Worm (Caenorhabditis elegans): ENCODE data around the gene C30G12.4.

Gene C30G12.4

DNA sequence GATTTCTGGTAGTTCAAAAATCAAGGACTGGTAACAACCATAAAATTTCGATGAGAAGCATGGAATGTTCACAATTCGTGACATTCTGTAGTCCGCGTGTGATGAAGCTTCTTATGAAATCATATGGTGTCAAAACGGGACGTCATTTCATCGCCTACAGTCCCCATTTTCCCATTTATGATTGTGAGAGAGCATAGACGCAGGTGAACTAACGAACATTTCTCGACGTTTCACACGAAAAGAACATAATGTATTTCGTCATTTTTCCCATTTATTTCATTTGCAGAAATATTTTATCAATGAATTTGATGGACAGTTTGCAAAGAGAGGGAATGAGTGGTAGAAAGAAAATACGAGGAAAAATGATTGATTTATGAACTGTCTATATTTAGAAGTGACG is 25.2 kb downstream of the C30G12.4 start:
- no peak for TF ChIP-seq efl-1 (optimal IDR thresholded peaks at IDR 0.05)
- peak in 1 of 2 experiments; percentile 59 for TF ChIP-seq efl-1 (GFP tag; optimal IDR thresholded peaks at IDR 0.05 in 1 of 2)
- TF ChIP-seq hpl-2 (GFP tag; optimal IDR thresholded peaks at IDR 0.05) = no peak
- TF ChIP-seq swsn-7 (tag; optimal IDR thresholded peaks at IDR 0.05) = no peak
- no peak for TF ChIP-seq nhr-20 (tag; optimal IDR thresholded peaks at IDR 0.05)
- no peak for TF ChIP-seq snu-23 (GFP tag; optimal IDR thresholded peaks at IDR 0.05)
- TF ChIP-seq grh-1 (GFP tag; IDR thresholded peaks at IDR 0.05) = no peak
- no peak for TF ChIP-seq xbp-1 (tag; optimal IDR thresholded peaks at IDR 0.05)

- TF ChIP-seq ceh-90 (tag; optimal IDR thresholded peaks at IDR 0.05) (no peak), ceh-8 (GFP tag; optimal IDR thresholded peaks at IDR 0.05) (no peak), irx-1 (tag; optimal IDR thresholded peaks at IDR 0.05) (no peak), ceh-82 (tag; optimal IDR thresholded peaks at IDR 0.05) (no peak), F16B12.6 (tag; optimal IDR thresholded peaks at IDR 0.05) (no peak), nhr-90 (tag; optimal IDR thresholded peaks at IDR 0.05; ENCODE audit: poor library complexity) (peak; percentile 47), pqm-1 (tag; optimal IDR thresholded peaks at IDR 0.05) (no peak), nhr-20 (tag; optimal IDR thresholded peaks at IDR 0.05) (peak; percentile 68), nhr-84 (tag; optimal IDR thresholded peaks at IDR 0.05) (no peak), lin-35 (GFP tag; optimal IDR thresholded peaks at IDR 0.05) (peak in 1 of 2 experiments; percentile 57), ceh-63 (GFP tag; optimal IDR thresholded peaks at IDR 0.05) (no peak), nhr-19 (GFP tag; conservative IDR thresholded peaks at IDR 0.05) (peak; percentile 47), efl-1 (optimal IDR thresholded peaks at IDR 0.05) (no peak), efl-1 (GFP tag; optimal IDR thresholded peaks at IDR 0.05 in 1 of 2) (peak in 1 of 2 experiments; percentile 82), mef-2 (tag; optimal IDR thresholded peaks at IDR 0.05) (no peak), nhr-76 (tag; optimal IDR thresholded peaks at IDR 0.05) (no peak), aly-2 (tag; optimal IDR thresholded peaks at IDR 0.05) (no peak), nhr-77 (tag; optimal IDR thresholded peaks at IDR 0.05) (no peak), egl-27 (tag; optimal IDR thresholded peaks at IDR 0.05) (no peak), hlh-17 (GFP tag; optimal IDR thresholded peaks at IDR 0.05; ENCODE audit: borderline replicate concordance) (no peak), fkh-8 (tag; optimal IDR thresholded peaks at IDR 0.05) (no peak), lin-39 (tag; optimal IDR thresholded peaks at IDR 0.05) (no peak), ces-1 (GFP tag; optimal IDR thresholded peaks at IDR 0.05) (no peak), sptf-1 (tag; optimal IDR thresholded peaks at IDR 0.05) (no peak), hlh-4 (tag; optimal IDR thresholded peaks at IDR 0.05) (no peak), grh-1 (GFP tag; IDR thresholded peaks at IDR 0.05) (no peak), lin-14 (GFP tag; optimal IDR thresholded peaks at IDR 0.05) (peak; percentile 59), unc-130 (tag; optimal IDR thresholded peaks at IDR 0.05) (no peak), lir-3 (tag; optimal IDR thresholded peaks at IDR 0.05; ENCODE audit: poor library complexity) (no peak), pag-3 (tag; optimal IDR thresholded peaks at IDR 0.05; ENCODE audit: borderline replicate concordance, insufficient read depth) (no peak), zag-1 (tag; optimal IDR thresholded peaks at IDR 0.05) (no peak), nhr-71 (tag; optimal IDR thresholded peaks at IDR 0.05) (no peak), nhr-85 (tag) (peak; percentile 77), sup-37 (GFP tag; optimal IDR thresholded peaks at IDR 0.05) (no peak), unc-30 (tag; optimal IDR thresholded peaks at IDR 0.05) (no peak), sox-4 (tag; optimal IDR thresholded peaks at IDR 0.05) (no peak), nhr-237 (tag; optimal IDR thresholded peaks at IDR 0.05) (no peak), xbp-1 (tag; optimal IDR thresholded peaks at IDR 0.05) (no peak), dpl-1 (GFP tag; optimal IDR thresholded peaks at IDR 0.05) (no peak), jun-1 (tag; optimal IDR thresholded peaks at IDR 0.05) (no peak), fkh-10 (GFP tag; optimal IDR thresholded peaks at IDR 0.05) (no peak), C04F5.9 (tag; optimal IDR thresholded peaks at IDR 0.05) (no peak), fkh-4 (tag; optimal IDR thresholded peaks at IDR 0.05; ENCODE audit: borderline replicate concordance) (no peak), elt-2 (tag; optimal IDR thresholded peaks at IDR 0.05) (peak; percentile 53), snu-23 (GFP tag; optimal IDR thresholded peaks at IDR 0.05) (no peak), rnt-1 (tag; optimal IDR thresholded peaks at IDR 0.05) (no peak), pax-3 (tag; optimal IDR thresholded peaks at IDR 0.05) (no peak), alr-1 (tag; optimal IDR thresholded peaks at IDR 0.05; ENCODE audit: borderline replicate concordance) (no peak)
These were observed 25.8 kb downstream of the C30G12.4 start for ce11 chrII:7287709-7288108.

Measured in whole organism, L1 larva.